Worm (Caenorhabditis elegans) whole organism, L2 larva: ENCODE data around the gene F23H12.10.
A peak's percentile ranks its signal among the peaks of the same experiment; 100 is the strongest.

ENCODE experiments used
- C34F6.9 ChIP-seq: fragments of 150-350 bp; optimal IDR thresholded peaks from 2 replicates; lab custom pipeline; 2014; ENCODE audit warnings: missing biosample characterization, missing genetic modification characterization
- F13H6.1 ChIP-seq: sonication (generic microtip); optimal IDR thresholded peaks from 2 replicates; lab custom pipeline; 2016; ENCODE audit warnings: missing genetic modification characterization, missing compliant biosample characterization
- Y55F3AM.14 ChIP-seq: fragments of 200-800 bp; sonication (Bioruptor generic); optimal IDR thresholded peaks from 2 replicates; lab custom pipeline; 2018; ENCODE audit warnings: mild to moderate bottlenecking, missing genetic modification characterization, missing compliant biosample characterization
- ZK546.5 ChIP-seq: sonication (generic microtip); optimal IDR thresholded peaks from 2 replicates; lab custom pipeline; 2017; ENCODE audit warnings: missing biosample characterization, missing genetic modification characterization
- blmp-1 ChIP-seq: sonication (generic microtip); optimal IDR thresholded peaks from 2 replicates; lab custom pipeline; 2017; ENCODE audit warnings: missing genetic modification characterization, mild to moderate bottlenecking, missing compliant biosample characterization, antibody characterized with exemption, moderate library complexity; ENCODE audit not compliant: insufficient read depth
- ceh-82 ChIP-seq: fragments of 150-350 bp; optimal IDR thresholded peaks from 2 replicates; lab custom pipeline; 2014; ENCODE audit warnings: missing biosample characterization, missing genetic modification characterization
- crh-2 ChIP-seq: sonication (generic microtip); optimal IDR thresholded peaks from 2 replicates; lab custom pipeline; 2017; ENCODE audit warnings: missing biosample characterization, missing genetic modification characterization
- dmd-4 ChIP-seq: sonication (generic microtip); optimal IDR thresholded peaks from 2 replicates; lab custom pipeline; 2017; ENCODE audit warnings: missing biosample characterization, missing genetic modification characterization
- egl-27 ChIP-seq: sonication (generic microtip); optimal IDR thresholded peaks from 3 replicates; lab custom pipeline; 2017; ENCODE audit warnings: missing biosample characterization, missing genetic modification reagents, missing genetic modification characterization
- elt-3 ChIP-seq: sonication (generic microtip); optimal IDR thresholded peaks from 2 replicates; lab custom pipeline; 2017; ENCODE audit warnings: missing biosample characterization, missing genetic modification characterization
- fos-1 ChIP-seq: fragments of 150-350 bp; optimal IDR thresholded peaks from 2 replicates; lab custom pipeline; 2014; ENCODE audit warnings: missing biosample characterization, missing genetic modification characterization
- gmeb-1 ChIP-seq: fragments of 150-350 bp; optimal IDR thresholded peaks from 2 replicates; lab custom pipeline; 2014; ENCODE audit warnings: missing biosample characterization, missing genetic modification characterization
- lin-13 ChIP-seq: fragments of 150-350 bp; optimal IDR thresholded peaks from 2 replicates; lab custom pipeline; 2014; ENCODE audit warnings: missing biosample characterization, missing genetic modification reagents, missing genetic modification characterization
- lin-39 ChIP-seq: fragments of 150-350 bp; optimal IDR thresholded peaks from 2 replicates; lab custom pipeline; 2014; ENCODE audit warnings: missing biosample characterization, missing genetic modification reagents, missing genetic modification characterization
- lsy-2 ChIP-seq, 2 experiments: fragments of 150-350 bp in 1 of 2; sonication (generic microtip) in 1 of 2; optimal IDR thresholded peaks; 2 replicates each; lab custom pipeline; 2014 to 2017; ENCODE audit warnings: missing biosample characterization in 2 of 2, missing genetic modification characterization in 2 of 2
- mbf-1 ChIP-seq: sonication (generic microtip); optimal IDR thresholded peaks from 2 replicates; lab custom pipeline; 2017; ENCODE audit warnings: missing biosample characterization, missing genetic modification characterization
- mdl-1 ChIP-seq, 2 experiments: fragments of 150-350 bp in 1 of 2; sonication (generic microtip) in 1 of 2; optimal IDR thresholded peaks; 2 replicates each; lab custom pipeline; 2017; ENCODE audit warnings: missing biosample characterization in 2 of 2, missing genetic modification characterization in 2 of 2
- nhr-10 ChIP-seq: sonication (generic microtip); optimal IDR thresholded peaks from 2 replicates; lab custom pipeline; 2017; ENCODE audit warnings: missing biosample characterization, missing genetic modification characterization
- nhr-11 ChIP-seq: fragments of 150-350 bp; optimal IDR thresholded peaks from 2 replicates; lab custom pipeline; 2014; ENCODE audit warnings: missing biosample characterization, missing genetic modification characterization
- nhr-129 ChIP-seq: fragments of 150-350 bp; optimal IDR thresholded peaks from 2 replicates; lab custom pipeline; 2014; ENCODE audit warnings: missing biosample characterization, missing genetic modification characterization
- nhr-21 ChIP-seq: fragments of 150-350 bp; optimal IDR thresholded peaks from 2 replicates; lab custom pipeline; 2014; ENCODE audit warnings: missing biosample characterization, missing genetic modification characterization
- nhr-23 ChIP-seq: fragments of 150-350 bp; optimal IDR thresholded peaks from 2 replicates; lab custom pipeline; 2014; ENCODE audit warnings: missing biosample characterization, missing genetic modification reagents, missing genetic modification characterization
- nhr-25 ChIP-seq: fragments of 150-350 bp; sonication (generic microtip); optimal IDR thresholded peaks from 3 replicates; lab custom pipeline; 2014; ENCODE audit warnings: missing biosample characterization, missing genetic modification characterization
- nhr-6 ChIP-seq: fragments of 150-350 bp; optimal IDR thresholded peaks from 2 replicates; lab custom pipeline; 2014; ENCODE audit warnings: missing biosample characterization, missing genetic modification characterization
- nhr-77 ChIP-seq: fragments of 150-350 bp; optimal IDR thresholded peaks from 2 replicates; lab custom pipeline; 2014; ENCODE audit warnings: missing biosample characterization, missing genetic modification characterization
- peb-1 ChIP-seq: fragments of 150-350 bp; optimal IDR thresholded peaks from 2 replicates; lab custom pipeline; 2014; ENCODE audit warnings: missing biosample characterization, missing genetic modification characterization
- skn-1 ChIP-seq: sonication (generic microtip); optimal IDR thresholded peaks from 2 replicates; lab custom pipeline; 2017; ENCODE audit warnings: missing biosample characterization, missing genetic modification characterization
- sma-3 ChIP-seq: sonication (generic microtip); optimal IDR thresholded peaks from 2 replicates; lab custom pipeline; 2016; ENCODE audit warnings: missing genetic modification reagents, missing genetic modification characterization, missing compliant biosample characterization
- sma-9 ChIP-seq, 2 experiments: fragments of 150-350 bp in 1 of 2; sonication (generic microtip) in 1 of 2; optimal IDR thresholded peaks; 2 replicates each; lab custom pipeline; 2014 to 2016; ENCODE audit warnings: missing genetic modification characterization in 2 of 2, mild to moderate bottlenecking in 1 of 2, missing biosample characterization in 1 of 2, missing compliant biosample characterization in 1 of 2, missing genetic modification reagents in 1 of 2, moderate library complexity in 1 of 2
- unc-39 ChIP-seq: fragments of 150-350 bp; optimal IDR thresholded peaks from 2 replicates; lab custom pipeline; 2014; ENCODE audit warnings: missing biosample characterization, missing genetic modification characterization
- unc-55 ChIP-seq: fragments of 150-350 bp; sonication (generic microtip); optimal IDR thresholded peaks from 3 replicates; lab custom pipeline; 2014; ENCODE audit warnings: missing biosample characterization, missing genetic modification reagents, missing genetic modification characterization

F23H12.10 gene

ce11 chrV:12414362-12414761 lies 40.3 kb upstream of the F23H12.10 start:
- peak; percentile 81 for TF ChIP-seq skn-1 (tag; lab: Kevin White, UChicago)
- TF ChIP-seq lsy-2 (tag; optimal IDR thresholded peaks at IDR 0.05; lab: Kevin White, UChicago) = no peak
- peak; percentile 59 for TF ChIP-seq fos-1 (tag; lab: Kevin White, UChicago)

- TF ChIP-seq fos-1 (tag; lab: Kevin White, UChicago) (peak; percentile 30), F13H6.1 (tag; lab: Kevin White, UChicago) (peak; percentile 18), lsy-2 (tag; optimal IDR thresholded peaks at IDR 0.05; lab: Kevin White, UChicago) (peak in 1 of 2 experiments; percentile 3), sma-9 (GFP tag; optimal IDR thresholded peaks at IDR 0.05; lab: Kevin White, UChicago) (peak; percentile 65), sma-9 (tag; optimal IDR thresholded peaks at IDR 0.05; lab: Kevin White, UChicago) (no peak), C34F6.9 (peak; percentile 32), crh-2 (no peak), lin-13 (GFP tag; lab: Kevin White, UChicago) (no peak)
Measured at ce11 chrV:12413651-12414114, 39.6 kb upstream of the F23H12.10 start, which contains the start of gene cdr-6. Gene cdr-6, minus strand, starts transcription at chrV:12413701.

- TF ChIP-seq egl-27 (tag; lab: Kevin White, UChicago) (no peak), skn-1 (tag; lab: Kevin White, UChicago) (no peak), peb-1 (no peak), ceh-82 (tag; lab: Kevin White, UChicago) (no peak), nhr-10 (tag; lab: Kevin White, UChicago) (no peak), crh-2 (no peak), nhr-77 (tag; lab: Kevin White, UChicago) (no peak), lin-39 (tag; lab: Kevin White, UChicago) (no peak), nhr-25 (tag; lab: Kevin White, UChicago) (no peak), nhr-6 (tag; lab: Kevin White, UChicago) (no peak), fos-1 (tag; lab: Kevin White, UChicago) (no peak), nhr-11 (tag; lab: Kevin White, UChicago) (no peak), lsy-2 (tag; optimal IDR thresholded peaks at IDR 0.05; lab: Kevin White, UChicago) (no peak), sma-3 (no peak)
- TF ChIP-seq, all 48 proteins: peak for 0
Measured at ce11 chrV:12412321-12412720, 38.3 kb upstream of the F23H12.10 start.

ce11 chrV:12411909-12412308 lies 37.8 kb upstream of the F23H12.10 start, which contains the start of gene cdr-7:
Gene cdr-7, minus strand, starts transcription at chrV:12412113.
- peak; percentile 42 for TF ChIP-seq sma-9 (GFP tag; optimal IDR thresholded peaks at IDR 0.05; lab: Kevin White, UChicago)
- TF ChIP-seq sma-9 (tag; optimal IDR thresholded peaks at IDR 0.05; lab: Kevin White, UChicago) = no peak
- TF ChIP-seq nhr-25 (tag; lab: Kevin White, UChicago) = peak; percentile 12
- TF ChIP-seq blmp-1 (tag; lab: Kevin White, UChicago) = peak; percentile 13
- TF ChIP-seq elt-3 (tag; lab: Kevin White, UChicago) = no peak

- no peak for TF ChIP-seq nhr-11 (tag; lab: Kevin White, UChicago)
- TF ChIP-seq Y55F3AM.14 (GFP tag; lab: Kevin White, UChicago) = no peak
- no peak for TF ChIP-seq nhr-77 (tag; lab: Kevin White, UChicago)
- TF ChIP-seq elt-3 (tag; lab: Kevin White, UChicago) = no peak
- TF ChIP-seq mdl-1 (tag; optimal IDR thresholded peaks at IDR 0.05; lab: Kevin White, UChicago) = no peak
- TF ChIP-seq lsy-2 (tag; optimal IDR thresholded peaks at IDR 0.05; lab: Kevin White, UChicago) = peak in 1 of 2 experiments; percentile 12
- peak; percentile 85 for TF ChIP-seq nhr-25 (tag; lab: Kevin White, UChicago)
- TF ChIP-seq nhr-129 = peak; percentile 96
- TF ChIP-seq ZK546.5 (tag; lab: Kevin White, UChicago) = no peak
- no peak for TF ChIP-seq lin-13 (GFP tag; lab: Kevin White, UChicago)
- no peak for TF ChIP-seq fos-1 (tag; lab: Kevin White, UChicago)
- TF ChIP-seq sma-9 (GFP tag; optimal IDR thresholded peaks at IDR 0.05; lab: Kevin White, UChicago) = peak; percentile 55
- TF ChIP-seq sma-9 (tag; optimal IDR thresholded peaks at IDR 0.05; lab: Kevin White, UChicago) = no peak
- TF ChIP-seq nhr-23 (tag; lab: Kevin White, UChicago) = no peak
- no peak for TF ChIP-seq nhr-10 (tag; lab: Kevin White, UChicago)
- TF ChIP-seq nhr-21 = peak; percentile 24
- TF ChIP-seq unc-39 (tag; lab: Kevin White, UChicago) = no peak
- no peak for TF ChIP-seq nhr-6 (tag; lab: Kevin White, UChicago)
- no peak for TF ChIP-seq C34F6.9
Measured at ce11 chrV:12410416-12411001, 36.4 kb upstream of the F23H12.10 start, which contains the start of gene hrg-2. Gene hrg-2, minus strand, starts transcription at chrV:12410513.

DNA sequence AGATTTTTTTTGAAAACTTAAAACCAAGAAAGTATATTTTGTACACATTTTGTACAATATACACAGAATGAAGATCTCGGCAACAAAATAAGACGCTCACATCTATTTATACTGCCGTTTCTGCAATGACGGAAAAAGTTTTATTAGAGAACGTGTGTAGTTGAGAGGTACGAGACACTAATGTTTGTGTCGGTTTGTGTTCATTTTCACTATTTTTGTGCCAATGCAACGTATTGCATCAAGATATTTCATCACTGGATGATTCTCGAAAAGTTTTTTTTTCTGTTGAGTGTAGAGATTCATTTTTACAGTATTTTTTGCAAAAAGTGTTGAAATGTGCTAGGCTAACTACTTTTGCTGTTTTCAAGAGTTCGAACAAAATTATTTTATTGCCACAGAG lies 34.9 kb upstream of the F23H12.10 start:
- peak; percentile 53 for TF ChIP-seq unc-55 (GFP tag; lab: Kevin White, UChicago)
- TF ChIP-seq lsy-2 (tag; optimal IDR thresholded peaks at IDR 0.05; lab: Kevin White, UChicago) = peak in 1 of 2 experiments; percentile 48
- peak; percentile 83 for TF ChIP-seq nhr-129
- TF ChIP-seq gmeb-1 (tag; lab: Kevin White, UChicago) = peak; percentile 7
- TF ChIP-seq nhr-23 (tag; lab: Kevin White, UChicago) = no peak
- TF ChIP-seq sma-9 (GFP tag; optimal IDR thresholded peaks at IDR 0.05; lab: Kevin White, UChicago) = peak; percentile 51
- no peak for TF ChIP-seq sma-9 (tag; optimal IDR thresholded peaks at IDR 0.05; lab: Kevin White, UChicago)
- TF ChIP-seq lin-13 (GFP tag; lab: Kevin White, UChicago) = no peak
- peak; percentile 44 for TF ChIP-seq fos-1 (tag; lab: Kevin White, UChicago)
- TF ChIP-seq C34F6.9 = peak; percentile 37
- no peak for TF ChIP-seq mbf-1 (tag; lab: Kevin White, UChicago)
- no peak for TF ChIP-seq dmd-4 (tag; lab: Kevin White, UChicago)
- TF ChIP-seq, all 48 proteins: peak for 7
